Fruit fly (Drosophila melanogaster) whole organism, embryonic: Measurements from ENCODE around the gene NANS.
A peak's percentile ranks its signal among the peaks of the same experiment; 100 is the strongest.

Source experiments
- C15 ChIP-seq: fragments of 200-800 bp; sonication (Bioruptor generic); IDR thresholded peaks from 3 replicates; pipeline ENCODE4 v1.3.6; 2022; ENCODE audit warnings: missing biosample characterization, missing genetic modification characterization
- CG10147 ChIP-seq: fragments of 200-800 bp; sonication (Bioruptor generic); optimal IDR thresholded peaks from 2 replicates; lab custom pipeline; 2019; ENCODE audit warnings: missing biosample characterization, mild to moderate bottlenecking, missing genetic modification characterization, moderate library complexity
- CG10267 ChIP-seq: fragments of 200-800 bp; sonication (Bioruptor generic); optimal IDR thresholded peaks from 2 replicates; lab custom pipeline; 2018; ENCODE audit warnings: missing biosample characterization, mild to moderate bottlenecking, missing genetic modification characterization, moderate library complexity
- CG11093 ChIP-seq: fragments of 200-800 bp; sonication (Bioruptor generic); IDR thresholded peaks from 3 replicates; pipeline ENCODE4 v1.3.6; 2022; ENCODE audit warnings: missing biosample characterization, missing genetic modification characterization
- CG11504 ChIP-seq: fragments of 200-800 bp; sonication (Bioruptor generic); optimal IDR thresholded peaks from 3 replicates; lab custom pipeline; 2019; ENCODE audit warnings: missing biosample characterization, mild to moderate bottlenecking, missing genetic modification characterization, moderate library complexity
- CG12659 ChIP-seq: fragments of 200-800 bp; sonication (Bioruptor generic); optimal IDR thresholded peaks from 3 replicates; lab custom pipeline; 2017; ENCODE audit warnings: mild to moderate bottlenecking, missing biosample characterization, missing genetic modification reagents, missing genetic modification characterization
- CG13287 ChIP-seq: fragments of 200-800 bp; sonication (Bioruptor generic); IDR thresholded peaks from 2 replicates; pipeline ENCODE4 v1.3.6; 2022; ENCODE audit warnings: missing biosample characterization, missing genetic modification characterization; ENCODE audit not compliant: partially characterized antibody
- CG14710 ChIP-seq: fragments of 200-800 bp; sonication (Bioruptor generic); optimal IDR thresholded peaks from 3 replicates; lab custom pipeline; 2019; ENCODE audit warnings: missing biosample characterization, mild to moderate bottlenecking, missing genetic modification characterization, moderate library complexity
- CG15601 ChIP-seq: fragments of 200-800 bp; sonication (Bioruptor generic); optimal IDR thresholded peaks from 3 replicates; lab custom pipeline; 2019; ENCODE audit warnings: missing biosample characterization, mild to moderate bottlenecking, missing genetic modification characterization, moderate library complexity
- CG15696 ChIP-seq: fragments of 200-800 bp; sonication (Bioruptor generic); optimal IDR thresholded peaks from 2 replicates; lab custom pipeline; 2019; ENCODE audit warnings: missing biosample characterization, mild to moderate bottlenecking, missing genetic modification characterization, moderate library complexity
- CG1602 ChIP-seq: fragments of 200-800 bp; sonication (Bioruptor generic); optimal IDR thresholded peaks from 3 replicates; lab custom pipeline; 2016; ENCODE audit warnings: missing biosample characterization, missing genetic modification characterization
- CG17328 ChIP-seq: fragments of 200-800 bp; sonication (Bioruptor generic); IDR thresholded peaks from 2 replicates; pipeline ENCODE4 v1.3.6; 2022; ENCODE audit warnings: missing biosample characterization, missing genetic modification characterization
- CG17912 ChIP-seq: fragments of 200-800 bp; sonication (Bioruptor generic); optimal IDR thresholded peaks from 2 replicates; lab custom pipeline; 2018; ENCODE audit warnings: missing biosample characterization, mild to moderate bottlenecking, missing genetic modification characterization
- CG1792 ChIP-seq: fragments of 200-800 bp; sonication (Bioruptor generic); optimal IDR thresholded peaks from 2 replicates; lab custom pipeline; 2016; ENCODE audit warnings: missing biosample characterization, missing genetic modification characterization
- CG18764 ChIP-seq: fragments of 200-800 bp; sonication (Bioruptor generic); optimal IDR thresholded peaks from 3 replicates; lab custom pipeline; 2016; ENCODE audit warnings: missing biosample characterization, missing genetic modification characterization
- CG31224 ChIP-seq: fragments of 200-800 bp; sonication (Bioruptor generic); IDR thresholded peaks from 2 replicates; pipeline ENCODE4 v1.3.6; 2022; ENCODE audit warnings: missing biosample characterization, missing genetic modification characterization
- CG42726 ChIP-seq: fragments of 200-800 bp; sonication (Bioruptor generic); IDR thresholded peaks from 2 replicates; pipeline ENCODE4 v1.3.6; 2022; ENCODE audit warnings: missing biosample characterization, missing genetic modification characterization; ENCODE audit not compliant: partially characterized antibody
- CG43689 ChIP-seq: fragments of 200-800 bp; sonication (Bioruptor generic); IDR thresholded peaks from 2 replicates; pipeline ENCODE4 v1.3.6; 2022; ENCODE audit warnings: missing biosample characterization, missing genetic modification characterization
- CG4820 ChIP-seq: fragments of 200-800 bp; sonication (Bioruptor generic); optimal IDR thresholded peaks from 3 replicates; lab custom pipeline; 2016; ENCODE audit warnings: missing biosample characterization, missing genetic modification characterization
- CG4854 ChIP-seq: fragments of 200-800 bp; sonication (Bioruptor generic); optimal IDR thresholded peaks from 2 replicates; lab custom pipeline; 2016; ENCODE audit warnings: missing biosample characterization, missing genetic modification characterization, inconsistent platforms
- CG6175 ChIP-seq: fragments of 200-800 bp; sonication (Bioruptor generic); IDR thresholded peaks from 3 replicates; pipeline ENCODE4 v1.3.6; 2022; ENCODE audit warnings: missing biosample characterization, missing genetic modification characterization
- CG6683 ChIP-seq: fragments of 200-800 bp; sonication (Bioruptor generic); optimal IDR thresholded peaks from 2 replicates; lab custom pipeline; 2017; ENCODE audit warnings: missing biosample characterization, mild to moderate bottlenecking, missing genetic modification characterization, missing genetic modification reagents
- CG6765 ChIP-seq: fragments of 200-800 bp; sonication (Bioruptor generic); optimal IDR thresholded peaks from 3 replicates; lab custom pipeline; 2017; ENCODE audit warnings: missing biosample characterization, mild to moderate bottlenecking, missing genetic modification characterization
- CG7271 ChIP-seq: fragments of 200-800 bp; sonication (Bioruptor generic); optimal IDR thresholded peaks from 2 replicates; lab custom pipeline; 2018; ENCODE audit warnings: missing biosample characterization, mild to moderate bottlenecking, missing genetic modification characterization, moderate library complexity
- CG7745 ChIP-seq: fragments of 200-800 bp; sonication (Bioruptor generic); optimal IDR thresholded peaks from 2 replicates; lab custom pipeline; 2018; ENCODE audit warnings: missing biosample characterization, mild to moderate bottlenecking, missing genetic modification characterization, moderate library complexity
- CG7963 ChIP-seq: fragments of 200-800 bp; sonication (Bioruptor generic); IDR thresholded peaks from 3 replicates; pipeline ENCODE4 v1.3.6; 2022; ENCODE audit warnings: missing biosample characterization, missing genetic modification characterization; ENCODE audit not compliant: partially characterized antibody
- CG9876 ChIP-seq: fragments of 200-800 bp; sonication (Bioruptor generic); optimal IDR thresholded peaks from 2 replicates; lab custom pipeline; 2016; ENCODE audit warnings: missing biosample characterization, missing genetic modification characterization
- Dp ChIP-seq: fragments of 200-800 bp; sonication (Bioruptor generic); optimal IDR thresholded peaks from 2 replicates; lab custom pipeline; 2018; ENCODE audit warnings: missing biosample characterization, mild to moderate bottlenecking, missing genetic modification characterization, moderate library complexity
- Fer1 ChIP-seq: fragments of 200-800 bp; sonication (Bioruptor generic); optimal IDR thresholded peaks from 2 replicates; lab custom pipeline; 2017; ENCODE audit warnings: missing biosample characterization, mild to moderate bottlenecking, missing genetic modification characterization
- Fer2 ChIP-seq: fragments of 200-800 bp; sonication (Bioruptor generic); optimal IDR thresholded peaks from 2 replicates; lab custom pipeline; 2018; ENCODE audit warnings: missing biosample characterization, mild to moderate bottlenecking, missing genetic modification characterization, moderate library complexity
- HmgZ ChIP-seq: fragments of 200-800 bp; sonication (Bioruptor generic); optimal IDR thresholded peaks from 2 replicates; lab custom pipeline; 2018; ENCODE audit warnings: missing biosample characterization, mild to moderate bottlenecking, missing genetic modification characterization
- Hmx ChIP-seq: fragments of 200-800 bp; sonication (Bioruptor generic); optimal IDR thresholded peaks from 2 replicates; lab custom pipeline; 2016; ENCODE audit warnings: missing biosample characterization, missing genetic modification characterization
- MTF-1 ChIP-seq: fragments of 200-800 bp; sonication (Bioruptor generic); optimal IDR thresholded peaks from 2 replicates; lab custom pipeline; 2018; ENCODE audit warnings: missing biosample characterization, mild to moderate bottlenecking, missing genetic modification characterization, borderline replicate concordance
- Myb ChIP-seq: fragments of 200-800 bp; sonication (Bioruptor generic); optimal IDR thresholded peaks from 2 replicates; lab custom pipeline; 2016; ENCODE audit warnings: missing biosample characterization, missing genetic modification characterization
- Taf1 ChIP-seq: fragments of 200-800 bp; sonication (Bioruptor generic); IDR thresholded peaks from 2 replicates; pipeline ENCODE4 v1.3.6; 2022; ENCODE audit warnings: missing biosample characterization, missing genetic modification characterization
- ase ChIP-seq: fragments of 200-800 bp; sonication (Bioruptor generic); IDR thresholded peaks from 3 replicates; pipeline ENCODE4 v1.3.6; 2022; ENCODE audit warnings: missing biosample characterization, missing genetic modification characterization
- cas ChIP-seq: fragments of 200-800 bp; sonication (Bioruptor generic); IDR thresholded peaks from 2 replicates; pipeline ENCODE4 v1.3.6; 2022; ENCODE audit warnings: missing biosample characterization, missing genetic modification characterization
- corto ChIP-seq: fragments of 200-800 bp; sonication (Bioruptor generic); optimal IDR thresholded peaks from 2 replicates; lab custom pipeline; 2016; ENCODE audit warnings: missing biosample characterization, mild to moderate bottlenecking, missing genetic modification characterization, moderate library complexity
- ewg ChIP-seq: fragments of 200-800 bp; sonication (Bioruptor generic); optimal IDR thresholded peaks from 3 replicates; lab custom pipeline; 2017; ENCODE audit warnings: mild to moderate bottlenecking, missing biosample characterization, missing genetic modification reagents, missing genetic modification characterization
- fru ChIP-seq: fragments of >200 bp; optimal IDR thresholded peaks from 2 replicates; lab custom pipeline; 2017
- fu2 ChIP-seq: fragments of 200-800 bp; sonication (Bioruptor generic); optimal IDR thresholded peaks from 2 replicates; lab custom pipeline; 2016; ENCODE audit warnings: missing biosample characterization, missing genetic modification characterization
- gce ChIP-seq: fragments of 200-800 bp; sonication (Bioruptor generic); IDR thresholded peaks from 3 replicates; pipeline ENCODE4 v1.3.6; 2022; ENCODE audit warnings: missing biosample characterization, missing genetic modification characterization
- hbn ChIP-seq: fragments of 200-800 bp; sonication (Bioruptor generic); IDR thresholded peaks from 2 replicates; pipeline ENCODE4 v1.3.6; 2022; ENCODE audit warnings: missing biosample characterization, missing genetic modification characterization; ENCODE audit not compliant: partially characterized antibody
- ind ChIP-seq: fragments of 200-800 bp; sonication (Bioruptor generic); optimal IDR thresholded peaks from 3 replicates; lab custom pipeline; 2016; ENCODE audit warnings: missing biosample characterization, missing genetic modification characterization
- p53 ChIP-seq: fragments of 200-800 bp; sonication (Bioruptor generic); optimal IDR thresholded peaks from 2 replicates; lab custom pipeline; 2016; ENCODE audit warnings: missing biosample characterization, missing genetic modification characterization
- slou ChIP-seq: fragments of 200-800 bp; sonication (Bioruptor generic); optimal IDR thresholded peaks from 3 replicates; lab custom pipeline; 2016; ENCODE audit warnings: missing biosample characterization, missing genetic modification characterization
- twi ChIP-seq: fragments of 200-800 bp; optimal IDR thresholded peaks from 2 replicates; lab custom pipeline; 2019; ENCODE audit warnings: missing biosample characterization, mild to moderate bottlenecking, missing genetic modification characterization, moderate library complexity

NANS gene

dm6 chr3R:12433764-12434163 lies 7.4 kb downstream of the NANS start, which contains the start of the genes Aos1 and Srlp (continued):
- TF ChIP-seq CG1602 (GFP tag; lab: Kevin White, UChicago) = peak; percentile 3
- TF ChIP-seq CG10147 (GFP tag; lab: Kevin White, UChicago) = peak; percentile 62
- no peak for TF ChIP-seq CG11504 (tag; lab: Kevin White, UChicago)
- TF ChIP-seq CG7745 (tag; lab: Kevin White, UChicago) = no peak
- peak; percentile 70 for TF ChIP-seq CG10267
- TF ChIP-seq CG15601 (tag; lab: Kevin White, UChicago) = peak; percentile 58
- TF ChIP-seq twi (tag; lab: Kevin White, UChicago) = peak; percentile 46
- peak; percentile 3 for TF ChIP-seq CG6683 (GFP tag; lab: Kevin White, UChicago)
- TF ChIP-seq p53 = no peak
- no peak for TF ChIP-seq C15 (GFP tag; lab: Robert Waterston, UW)
- TF ChIP-seq CG43689 = no peak
- TF ChIP-seq slou (GFP tag; lab: Kevin White, UChicago) = peak; percentile 17
- TF ChIP-seq CG18764 (GFP tag; lab: Kevin White, UChicago) = peak; percentile 20
- TF ChIP-seq CG9876 = no peak
- TF ChIP-seq ind = peak; percentile 56
- no peak; the same call in 1 of the 2 replicates for TF ChIP-seq hbn (GFP tag; lab: Robert Waterston, UW)
- peak; percentile 19 for TF ChIP-seq CG4820 (GFP tag; lab: Kevin White, UChicago)
- TF ChIP-seq CG12659 = peak; percentile 81
- no peak for TF ChIP-seq CG4854 (GFP tag; lab: Kevin White, UChicago)
- no peak for TF ChIP-seq CG1792 (GFP tag; lab: Kevin White, UChicago)
- no peak for TF ChIP-seq CG31224 (GFP tag; lab: Robert Waterston, UW)
- peak; percentile 35; the same call in 1 of the 2 replicates for TF ChIP-seq CG13287
- peak; percentile 3 for TF ChIP-seq CG17912 (GFP tag; lab: Kevin White, UChicago)
- no peak for TF ChIP-seq gce (GFP tag; lab: Robert Waterston, UW)
- 0 out of 2 replicates have a peak, but pooled peaks have one; percentile 30 for TF ChIP-seq CG17328 (GFP tag; lab: Robert Waterston, UW)
- TF ChIP-seq CG14710 = peak; percentile 86

DNA sequence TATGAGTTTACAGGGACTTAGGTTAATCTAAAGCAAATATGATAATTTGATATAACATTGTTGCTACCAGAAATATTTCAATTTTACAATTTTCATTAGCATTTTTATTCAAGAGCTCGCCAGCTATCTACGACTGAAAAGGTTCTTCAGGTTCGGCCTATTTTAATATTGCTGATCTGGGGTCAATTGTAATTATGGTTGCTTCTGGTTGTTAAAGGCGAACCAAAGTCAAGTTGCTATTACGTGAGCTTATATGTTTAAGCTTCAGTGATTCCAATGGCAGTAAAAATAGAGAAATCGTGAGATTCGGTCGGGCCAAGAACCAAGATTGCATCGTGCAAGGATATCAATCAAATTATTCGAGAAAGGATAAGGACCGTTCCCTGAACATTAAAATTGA lies 9.6 kb downstream of the NANS start, which contains the start of gene Desat2:
TSS of gene Desat2 (plus strand) at position 301 of the 400 bp plus-strand sequence.
- no peak for TF ChIP-seq CG15696 (tag; lab: Kevin White, UChicago)
- TF ChIP-seq ewg = no peak
- no peak for TF ChIP-seq fru
- no peak for TF ChIP-seq Dp
- TF ChIP-seq ase (GFP tag; lab: Robert Waterston, UW) = no peak
- no peak for TF ChIP-seq HmgZ (tag; lab: Kevin White, UChicago)
- no peak for TF ChIP-seq Taf1
- no peak for TF ChIP-seq Myb (GFP tag; lab: Kevin White, UChicago)
- TF ChIP-seq CG6765 (GFP tag; lab: Kevin White, UChicago) = no peak
- TF ChIP-seq MTF-1 = no peak
- TF ChIP-seq fu2 = no peak

DNA sequence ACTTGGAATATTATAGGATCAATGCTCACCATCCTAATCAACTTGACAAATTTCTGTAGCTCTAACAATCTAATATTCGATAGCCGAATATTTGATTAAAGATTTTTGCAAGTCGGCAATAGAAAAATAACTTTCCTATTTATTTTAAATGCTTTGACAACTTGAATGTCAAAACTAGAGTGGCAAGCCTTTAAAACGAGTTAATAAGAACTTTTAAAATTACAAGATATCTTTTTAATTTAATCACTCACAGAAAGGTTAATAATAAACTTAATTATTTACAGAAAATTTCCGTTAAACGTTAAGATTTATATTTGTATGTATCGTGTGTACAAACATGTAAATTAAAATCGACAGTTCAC lies 12.6 kb downstream of the NANS start, which contains the start of the genes CG17207 and CG46427:
TSS of gene CG17207 (minus strand) at position 101 of the 362 bp plus-strand sequence.
TSS of gene CG46427 (minus strand) at position 101 of the 362 bp plus-strand sequence.
- TF ChIP-seq fru (no peak), cas (GFP tag; lab: Robert Waterston, UW) (no peak), CG42726 (GFP tag; lab: Robert Waterston, UW) (no peak), CG6175 (GFP tag; lab: Robert Waterston, UW) (no peak), Hmx (GFP tag; lab: Kevin White, UChicago) (no peak), CG11093 (GFP tag; lab: Robert Waterston, UW) (no peak), Fer2 (tag; lab: Kevin White, UChicago) (no peak), CG7963 (GFP tag; lab: Robert Waterston, UW) (no peak), corto (GFP tag; lab: Kevin White, UChicago) (no peak), CG17912 (GFP tag; lab: Kevin White, UChicago) (no peak), Fer1 (GFP tag; lab: Kevin White, UChicago) (no peak), CG7271 (tag; lab: Kevin White, UChicago) (no peak)
